Fruit fly (Drosophila melanogaster) whole organism, adult: ENCODE results near the gene ash1.

ENCODE experiments used
- kay ChIP-seq: fragments of 200-800 bp; sonication (Bioruptor generic); peaks from one replicate; lab custom pipeline; 2016; ENCODE audit warnings: missing biosample characterization, missing genetic modification characterization, borderline replicate concordance
- pad ChIP-seq: fragments of 200-800 bp; sonication (Bioruptor generic); optimal IDR thresholded peaks from 3 replicates; lab custom pipeline; 2017; ENCODE audit warnings: missing biosample characterization, missing genetic modification characterization, mild to moderate bottlenecking, moderate library complexity, missing genetic modification reagents

dm6 chr3L:19642448-19643020 is 44.0 kb upstream of the ash1 start, which contains the start of gene Rnf146:
- TF ChIP-seq kay (GFP tag; lab: Kevin White, UChicago) (no peak), pad (peak; percentile 25)
